Worm (Caenorhabditis elegans): ENCODE measurements around the gene F53H1.3.
A peak's percentile ranks its signal among the peaks of the same experiment; 100 is the strongest.

ce11 chrIV:1361616-1362228, 32.8 kb downstream of the F53H1.3 start:
- TF ChIP-seq nhr-2 (tag; optimal IDR thresholded peaks at IDR 0.05) (no peak), sem-2 (GFP tag; optimal IDR thresholded peaks at IDR 0.05) (no peak), snpc-4 (tag; optimal IDR thresholded peaks at IDR 0.05) (no peak), nhr-28 (tag; optimal IDR thresholded peaks at IDR 0.05) (no peak), hlh-1 (tag; optimal IDR thresholded peaks at IDR 0.05) (peak; percentile 94), lsy-2 (tag; optimal IDR thresholded peaks at IDR 0.05) (no peak), nhr-76 (tag; optimal IDR thresholded peaks at IDR 0.05) (no peak)
